Worm (Caenorhabditis elegans): ENCODE measurements around the gene C34C12.1.
"Not testable (repeated sequence)": the region's sequence is repeated elsewhere in the genome, so short reads cannot be mapped to it uniquely, and the experiment has no call there.

- TF ChIP-seq dmd-4 (tag; optimal IDR thresholded peaks at IDR 0.05; ENCODE audit: borderline replicate concordance); K02D7.2 (tag; optimal IDR thresholded peaks at IDR 0.05); lin-11 (tag; optimal IDR thresholded peaks at IDR 0.05); fax-1 (tag; optimal IDR thresholded peaks at IDR 0.05); C38D4.7 (GFP tag; optimal IDR thresholded peaks at IDR 0.05); nhr-11 (tag; optimal IDR thresholded peaks at IDR 0.05); gmeb-2 (tag; optimal IDR thresholded peaks at IDR 0.05): not testable (repeated sequence)
Measured at ce11 chrIII:3453486-3453885, 659 bp upstream of the C34C12.1 start, which contains the start of gene C34C12.2.

Measured in whole organism, late embryonic.